Fruit fly (Drosophila melanogaster) whole organism, embryonic: ENCODE data around the gene mino.

Source experiments
- Adf1 ChIP-seq: fragments of 200-800 bp; sonication (Bioruptor generic); IDR thresholded peaks from 2 replicates; pipeline ENCODE4 v1.3.6; 2022; ENCODE audit warnings: missing biosample characterization, missing genetic modification characterization
- CG10366 ChIP-seq: fragments of 200-800 bp; sonication (Bioruptor generic); IDR thresholded peaks from 2 replicates; pipeline ENCODE4 v1.3.6; 2022; ENCODE audit warnings: missing biosample characterization, missing genetic modification characterization
- CG11456 ChIP-seq: fragments of 200-800 bp; sonication (Bioruptor generic); IDR thresholded peaks from 3 replicates; pipeline ENCODE4 v1.3.6; 2022; ENCODE audit warnings: missing biosample characterization, missing genetic modification characterization
- CG12236 ChIP-seq: fragments of 200-800 bp; sonication (Bioruptor generic); optimal IDR thresholded peaks from 2 replicates; lab custom pipeline; 2016; ENCODE audit warnings: missing biosample characterization, missing genetic modification characterization
- CG12942 ChIP-seq: fragments of 200-800 bp; sonication (Bioruptor generic); optimal IDR thresholded peaks from 3 replicates; lab custom pipeline; 2016; ENCODE audit warnings: missing biosample characterization, missing genetic modification characterization
- CG13287 ChIP-seq: fragments of 200-800 bp; sonication (Bioruptor generic); IDR thresholded peaks from 2 replicates; pipeline ENCODE4 v1.3.6; 2022; ENCODE audit warnings: missing biosample characterization, missing genetic modification characterization; ENCODE audit not compliant: partially characterized antibody
- CG15514 ChIP-seq: fragments of 200-800 bp; sonication (Bioruptor generic); optimal IDR thresholded peaks from 3 replicates; lab custom pipeline; 2017; ENCODE audit warnings: missing biosample characterization, missing genetic modification characterization, mild to moderate bottlenecking, moderate library complexity, missing genetic modification reagents
- CG1647 ChIP-seq: fragments of 200-800 bp; sonication (Bioruptor generic); optimal IDR thresholded peaks from 3 replicates; lab custom pipeline; 2016; ENCODE audit warnings: missing biosample characterization, missing genetic modification characterization
- CG2202 ChIP-seq: fragments of 200-800 bp; sonication (Bioruptor generic); optimal IDR thresholded peaks from 2 replicates; lab custom pipeline; 2018; ENCODE audit warnings: missing biosample characterization, mild to moderate bottlenecking, missing genetic modification characterization
- CG2678 ChIP-seq: fragments of 200-800 bp; sonication (Bioruptor generic); optimal IDR thresholded peaks from 3 replicates; lab custom pipeline; 2019; ENCODE audit warnings: missing biosample characterization, mild to moderate bottlenecking, missing genetic modification characterization, moderate library complexity
- CG30431 ChIP-seq: fragments of 200-800 bp; sonication (Bioruptor generic); optimal IDR thresholded peaks from 2 replicates; lab custom pipeline; 2017; ENCODE audit warnings: missing biosample characterization, missing genetic modification characterization
- CG4328 ChIP-seq: fragments of 200-800 bp; sonication (Bioruptor generic); optimal IDR thresholded peaks from 3 replicates; lab custom pipeline; 2017; ENCODE audit warnings: missing biosample characterization, missing genetic modification reagents, missing genetic modification characterization
- CG5245 ChIP-seq: fragments of 200-800 bp; sonication (Bioruptor generic); optimal IDR thresholded peaks from 3 replicates; lab custom pipeline; 2016; ENCODE audit warnings: missing biosample characterization, missing genetic modification characterization
- CG7271 ChIP-seq: fragments of 200-800 bp; sonication (Bioruptor generic); optimal IDR thresholded peaks from 2 replicates; lab custom pipeline; 2018; ENCODE audit warnings: missing biosample characterization, mild to moderate bottlenecking, missing genetic modification characterization, moderate library complexity
- CG8359 ChIP-seq: fragments of 200-800 bp; sonication (Bioruptor generic); optimal IDR thresholded peaks from 2 replicates; lab custom pipeline; 2017; ENCODE audit warnings: missing biosample characterization, mild to moderate bottlenecking, missing genetic modification characterization, borderline replicate concordance
- CG8388 ChIP-seq: fragments of 200-800 bp; sonication (Bioruptor generic); optimal IDR thresholded peaks from 2 replicates; lab custom pipeline; 2019; ENCODE audit warnings: missing biosample characterization, mild to moderate bottlenecking, missing genetic modification characterization, moderate library complexity
- CG8478 ChIP-seq: fragments of >200 bp; optimal IDR thresholded peaks from 2 replicates; lab custom pipeline; 2018
- CG8765 ChIP-seq: fragments of 200-800 bp; sonication (Bioruptor generic); IDR thresholded peaks from 2 replicates; pipeline ENCODE4 v1.3.6; 2022; ENCODE audit warnings: missing biosample characterization, missing genetic modification characterization
- CG9609 ChIP-seq: fragments of 200-800 bp; sonication (Bioruptor generic); optimal IDR thresholded peaks from 3 replicates; lab custom pipeline; 2016; ENCODE audit warnings: missing biosample characterization, missing genetic modification characterization
- CG9876 ChIP-seq: fragments of 200-800 bp; sonication (Bioruptor generic); optimal IDR thresholded peaks from 2 replicates; lab custom pipeline; 2016; ENCODE audit warnings: missing biosample characterization, missing genetic modification characterization
- CG9932 ChIP-seq: fragments of 200-800 bp; sonication (Bioruptor generic); IDR thresholded peaks from 2 replicates; pipeline ENCODE4 v1.3.6; 2022; ENCODE audit warnings: missing biosample characterization, missing genetic modification characterization
- Dref ChIP-seq: fragments of 200-800 bp; sonication (Bioruptor generic); IDR thresholded peaks from 2 replicates; pipeline ENCODE4 v1.3.6; 2022; ENCODE audit warnings: missing biosample characterization, missing genetic modification characterization
- Drgx ChIP-seq: fragments of 200-800 bp; sonication (Bioruptor generic); IDR thresholded peaks from 2 replicates; pipeline ENCODE4 v1.3.6; 2022; ENCODE audit warnings: missing biosample characterization, missing genetic modification characterization
- Eip74EF ChIP-seq, 2 experiments: fragments of 200-800 bp in 1 of 2; fragments of >200 bp in 1 of 2; sonication (Bioruptor generic) in 1 of 2; optimal IDR thresholded peaks; 2 replicates each; lab custom pipeline; 2017 to 2019; ENCODE audit warnings: missing biosample characterization in 2 of 2, missing genetic modification characterization in 2 of 2, mild to moderate bottlenecking in 1 of 2, moderate library complexity in 1 of 2
- Hr3 ChIP-seq: fragments of 200-800 bp; sonication (Bioruptor generic); optimal IDR thresholded peaks from 3 replicates; lab custom pipeline; 2016; ENCODE audit warnings: missing biosample characterization, missing genetic modification characterization
- Jarid2 ChIP-seq: fragments of 200-800 bp; sonication (Bioruptor generic); optimal IDR thresholded peaks from 3 replicates; lab custom pipeline; 2017; ENCODE audit warnings: mild to moderate bottlenecking, missing biosample characterization, missing genetic modification reagents, missing genetic modification characterization
- Nf-YC ChIP-seq: fragments of 200-800 bp; optimal IDR thresholded peaks from 3 replicates; lab custom pipeline; 2019; ENCODE audit warnings: missing biosample characterization, mild to moderate bottlenecking, missing genetic modification characterization, moderate library complexity
- Usf ChIP-seq: fragments of 200-800 bp; sonication (Bioruptor generic); optimal IDR thresholded peaks from 2 replicates; lab custom pipeline; 2017; ENCODE audit warnings: missing genotype, missing biosample characterization, missing genetic modification characterization
- ase ChIP-seq: fragments of 200-800 bp; sonication (Bioruptor generic); IDR thresholded peaks from 3 replicates; pipeline ENCODE4 v1.3.6; 2022; ENCODE audit warnings: missing biosample characterization, missing genetic modification characterization
- cas ChIP-seq: fragments of 200-800 bp; sonication (Bioruptor generic); IDR thresholded peaks from 2 replicates; pipeline ENCODE4 v1.3.6; 2022; ENCODE audit warnings: missing biosample characterization, missing genetic modification characterization
- caup ChIP-seq: fragments of 200-800 bp; sonication (Bioruptor generic); optimal IDR thresholded peaks from 3 replicates; lab custom pipeline; 2017; ENCODE audit warnings: missing biosample characterization, mild to moderate bottlenecking, missing genetic modification characterization, moderate library complexity; ENCODE audit not compliant: severe bottlenecking
- ci ChIP-seq: fragments of 200-800 bp; sonication (Bioruptor generic); IDR thresholded peaks from 3 replicates; pipeline ENCODE4 v1.3.6; 2022; ENCODE audit warnings: missing biosample characterization, missing genetic modification characterization
- her ChIP-seq: fragments of 200-800 bp; sonication (Bioruptor generic); optimal IDR thresholded peaks from 2 replicates; lab custom pipeline; 2016; ENCODE audit warnings: missing biosample characterization, missing genetic modification characterization
- jigr1 ChIP-seq: fragments of 200-800 bp; sonication (Bioruptor generic); IDR thresholded peaks from 3 replicates; pipeline ENCODE4 v1.3.6; 2022; ENCODE audit warnings: missing biosample characterization, missing genetic modification characterization
- kah ChIP-seq: fragments of 200-800 bp; sonication (Bioruptor generic); optimal IDR thresholded peaks from 2 replicates; lab custom pipeline; 2018; ENCODE audit warnings: missing biosample characterization, mild to moderate bottlenecking, missing genetic modification characterization
- knrl ChIP-seq: fragments of 200-800 bp; sonication (Bioruptor generic); IDR thresholded peaks from 3 replicates; pipeline ENCODE4 v1.3.6; 2022; ENCODE audit warnings: missing biosample characterization, missing genetic modification characterization; ENCODE audit not compliant: partially characterized antibody
- lab ChIP-seq: fragments of 200-800 bp; sonication (Bioruptor generic); optimal IDR thresholded peaks from 3 replicates; lab custom pipeline; 2017; ENCODE audit warnings: missing biosample characterization, missing genetic modification characterization, mild to moderate bottlenecking, moderate library complexity, missing genetic modification reagents
- lola ChIP-seq, 3 experiments: fragments of >200 bp in 2 of 3; fragments of 200-800 bp in 1 of 3; sonication (Bioruptor generic) in 1 of 3; optimal IDR thresholded peaks; 2 replicates each; lab custom pipeline; 2017 to 2019; ENCODE audit warnings: missing biosample characterization in 3 of 3, missing genetic modification characterization in 3 of 3, mild to moderate bottlenecking in 1 of 3, moderate library complexity in 1 of 3
- mam ChIP-seq: fragments of 200-800 bp; sonication (Bioruptor generic); optimal IDR thresholded peaks from 3 replicates; lab custom pipeline; 2016; ENCODE audit warnings: missing biosample characterization, missing genetic modification characterization
- mirr ChIP-seq: fragments of 200-800 bp; sonication (Bioruptor generic); optimal IDR thresholded peaks from 3 replicates; lab custom pipeline; 2018; ENCODE audit warnings: missing biosample characterization, mild to moderate bottlenecking, missing genetic modification characterization
- nerfin-2 ChIP-seq: fragments of 200-800 bp; sonication (Bioruptor generic); IDR thresholded peaks from 2 replicates; pipeline ENCODE4 v1.3.6; 2022; ENCODE audit warnings: missing biosample characterization, missing genetic modification characterization; ENCODE audit not compliant: partially characterized antibody
- nmo ChIP-seq: fragments of 200-800 bp; sonication (Bioruptor generic); optimal IDR thresholded peaks from 2 replicates; lab custom pipeline; 2018; ENCODE audit warnings: missing biosample characterization, mild to moderate bottlenecking, missing genetic modification characterization, moderate library complexity
- phol ChIP-seq: fragments of 200-800 bp; sonication (Bioruptor generic); optimal IDR thresholded peaks from 3 replicates; lab custom pipeline; 2018; ENCODE audit warnings: missing biosample characterization, mild to moderate bottlenecking, missing genetic modification characterization, moderate library complexity
- sd ChIP-seq: fragments of 200-800 bp; sonication (Bioruptor generic); optimal IDR thresholded peaks from 3 replicates; lab custom pipeline; 2018; ENCODE audit warnings: missing biosample characterization, mild to moderate bottlenecking, missing genetic modification characterization, moderate library complexity
- sisA ChIP-seq: fragments of 200-800 bp; sonication (Bioruptor generic); IDR thresholded peaks from 2 replicates; pipeline ENCODE4 v1.3.6; 2022; ENCODE audit warnings: missing biosample characterization, missing genetic modification characterization
- tin ChIP-seq: fragments of 200-800 bp; sonication (Bioruptor generic); optimal IDR thresholded peaks from 3 replicates; lab custom pipeline; 2016; ENCODE audit warnings: missing biosample characterization, missing genetic modification characterization
- vfl ChIP-seq: fragments of 200-800 bp; sonication (Bioruptor generic); optimal IDR thresholded peaks from 2 replicates; lab custom pipeline; 2016; ENCODE audit warnings: missing biosample characterization, missing genetic modification characterization
- vvl ChIP-seq: fragments of 200-800 bp; sonication (Bioruptor generic); IDR thresholded peaks from 2 replicates; pipeline ENCODE4 v1.3.6; 2022; ENCODE audit warnings: missing biosample characterization, missing genetic modification characterization

Gene mino

DNA sequence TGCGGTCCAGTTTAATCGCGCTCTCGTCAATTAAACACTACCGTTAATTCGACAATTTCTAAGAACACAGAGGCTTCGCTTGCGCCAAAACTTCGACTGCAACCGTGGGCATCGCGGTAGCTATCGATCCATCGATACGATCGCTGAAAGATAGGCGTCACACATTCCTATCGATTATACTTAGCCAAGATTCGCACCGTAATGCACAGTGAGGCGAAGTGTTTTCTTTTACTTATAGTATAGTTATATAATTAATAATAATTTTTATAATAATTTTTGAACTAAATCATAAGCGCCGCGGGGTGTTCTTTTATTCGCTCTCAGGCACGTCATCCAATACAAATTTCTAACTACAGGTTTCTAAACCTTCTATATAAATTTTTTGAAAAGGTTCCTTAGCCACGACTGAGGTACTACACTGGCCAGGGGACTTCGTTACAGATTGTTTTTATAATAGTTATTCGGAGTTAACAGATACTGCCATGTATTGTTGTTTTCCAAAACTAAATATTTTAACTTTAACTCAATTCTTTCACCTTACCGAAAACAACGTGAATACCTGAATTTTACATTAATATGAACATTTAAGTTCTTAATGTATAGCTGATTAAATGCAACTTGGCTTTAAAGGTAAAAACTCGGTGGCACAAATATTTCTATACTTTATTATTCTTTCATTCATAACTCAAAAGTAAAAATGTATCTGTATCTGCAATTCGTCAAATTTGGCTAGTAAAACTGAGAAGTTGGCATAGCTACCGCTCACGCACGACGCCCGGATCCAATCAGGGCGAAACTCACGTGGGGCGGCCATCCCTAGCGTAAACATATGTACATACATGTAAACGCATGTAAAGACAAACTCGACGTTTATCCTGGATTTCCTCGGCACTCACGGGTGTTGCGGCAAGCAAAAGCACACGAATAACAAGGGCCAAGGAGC lies 13.0 kb downstream of the mino start, which contains the start of the genes NSD and BOD1 (continued):
- TF ChIP-seq vfl (GFP tag; lab: Kevin White, UChicago) (no peak), CG9932 (GFP tag; lab: Robert Waterston, UW) (peak; percentile 94), CG10366 (GFP tag; lab: Robert Waterston, UW) (peak; percentile 68), kah (no peak), lab (GFP tag; lab: Kevin White, UChicago) (peak; percentile 42), ci (GFP tag; lab: Robert Waterston, UW) (peak; percentile 57), Nf-YC (tag; lab: Kevin White, UChicago) (peak; percentile 2), CG12236 (GFP tag; lab: Kevin White, UChicago) (no peak), jigr1 (GFP tag; lab: Robert Waterston, UW) (peak; percentile 25; the same call in 1 of the 3 replicates), CG5245 (GFP tag; lab: Kevin White, UChicago) (no peak), sisA (peak; percentile 81), CG8478 (no peak), phol (tag; lab: Kevin White, UChicago) (peak; percentile 63), CG9876 (peak; percentile 2), mirr (GFP tag; lab: Kevin White, UChicago) (peak; percentile 42), CG8765 (peak; percentile 53; the same call in 1 of the 2 replicates), CG1647 (GFP tag; lab: Kevin White, UChicago) (peak; percentile 27), caup (peak; percentile 20), Jarid2 (GFP tag; lab: Kevin White, UChicago) (no peak), cas (peak; percentile 57; the same call in 1 of the 2 replicates), CG2202 (tag; lab: Kevin White, UChicago) (no peak), CG15514 (GFP tag; lab: Kevin White, UChicago) (peak; percentile 64), tin (peak; percentile 64), sd (tag; lab: Kevin White, UChicago) (no peak), CG4328 (GFP tag; lab: Kevin White, UChicago) (peak; percentile 18), Drgx (peak; percentile 34; the same call in 1 of the 2 replicates), CG13287 (GFP tag; lab: Robert Waterston, UW) (peak; percentile 85), ase (GFP tag; lab: Robert Waterston, UW) (peak; percentile 74), CG2678 (peak; percentile 55), CG8359 (GFP tag; lab: Kevin White, UChicago) (no peak), Eip74EF (GFP tag; optimal IDR thresholded peaks at IDR 0.05; lab: Kevin White, UChicago) (no peak), Hr3 (peak; percentile 52), lola (GFP tag; optimal IDR thresholded peaks at IDR 0.05; lab: Kevin White, UChicago) (peak in 1 of 3 experiments; percentile 19), Dref (GFP tag; lab: Robert Waterston, UW) (peak; percentile 100), CG9609 (peak; percentile 1), Adf1 (GFP tag; lab: Robert Waterston, UW) (peak; percentile 36; the same call in 1 of the 2 replicates), her (GFP tag; lab: Kevin White, UChicago) (no peak), vvl (GFP tag; lab: Robert Waterston, UW) (peak; percentile 79), CG8388 (GFP tag; lab: Kevin White, UChicago) (peak; percentile 60), nmo (peak; percentile 56), nerfin-2 (GFP tag; lab: Robert Waterston, UW) (peak; percentile 90), CG12942 (peak; percentile 15), CG7271 (tag; lab: Kevin White, UChicago) (no peak), knrl (GFP tag; lab: Robert Waterston, UW) (peak; percentile 93), CG30431 (GFP tag; lab: Kevin White, UChicago) (peak; percentile 33), CG11456 (GFP tag; lab: Robert Waterston, UW) (peak; percentile 86), mam (peak; percentile 57), Usf (GFP tag; lab: Kevin White, UChicago) (peak; percentile 41)
